Worm (Caenorhabditis elegans): ENCODE measurements around the gene vmo-1.

DNA sequence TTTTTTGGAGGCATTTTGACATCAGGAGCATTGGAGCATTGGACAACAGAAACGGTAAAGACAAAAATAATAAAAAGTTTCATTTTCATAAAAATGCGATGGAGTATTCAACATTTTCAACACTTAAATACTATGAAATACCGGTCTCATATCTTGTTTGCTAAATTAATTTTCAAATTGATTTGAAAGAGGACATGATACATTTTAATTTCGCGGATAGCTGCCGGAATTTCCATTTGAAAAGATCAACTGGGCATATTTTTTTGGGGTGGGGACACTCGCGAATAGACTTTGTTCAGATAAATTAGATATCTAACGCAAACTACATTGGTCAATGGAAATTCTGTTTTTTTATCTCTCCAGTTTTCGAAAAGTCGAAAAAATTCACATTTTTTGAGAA, 41.9 kb upstream of the vmo-1 start, which contains the start of gene F26F2.10:
- TF ChIP-seq klf-2 (GFP tag; conservative IDR thresholded peaks at IDR 0.05) (no peak), tab-1 (GFP tag; IDR thresholded peaks at IDR 0.05) (no peak), ztf-23 (GFP tag; IDR thresholded peaks at IDR 0.05) (no peak), flt-1 (GFP tag; IDR thresholded peaks at IDR 0.05) (no peak)
